Worm (Caenorhabditis elegans): ENCODE data around the gene nsph-4.3.

DNA sequence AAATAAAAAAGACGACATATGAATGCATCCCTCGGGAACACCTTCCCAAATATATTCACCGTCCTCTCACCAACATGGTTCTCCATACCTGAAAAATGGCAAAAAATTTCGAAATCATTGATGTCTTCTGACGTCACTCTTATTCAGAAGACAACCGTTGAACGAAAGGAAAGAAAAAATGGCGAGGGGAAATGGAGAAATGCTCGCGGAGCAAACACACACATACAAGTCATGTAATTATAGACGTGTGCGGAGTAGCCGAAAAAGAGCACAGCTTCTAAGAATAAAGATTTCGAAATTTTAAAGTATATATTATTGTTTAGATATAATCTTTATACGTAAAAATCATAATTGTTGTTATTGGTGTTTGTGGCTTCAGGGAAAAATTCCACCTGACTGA, 29.7 kb downstream of the nsph-4.3 start, which contains the start of gene mfsd-6:
- TF ChIP-seq ztf-29 (GFP tag; IDR thresholded peaks at IDR 0.05), result no peak
- no peak for TF ChIP-seq ztf-23 (GFP tag; IDR thresholded peaks at IDR 0.05)
- TF ChIP-seq flt-1 (GFP tag; IDR thresholded peaks at IDR 0.05), result no peak
- TF ChIP-seq ref-1 (GFP tag; conservative IDR thresholded peaks at IDR 0.05), result no peak
- TF ChIP-seq cog-1 (tag; optimal IDR thresholded peaks at IDR 0.05), result no peak
- TF ChIP-seq med-1 (GFP tag; optimal IDR thresholded peaks at IDR 0.05; ENCODE audit: insufficient read depth), result no peak
- no peak for TF ChIP-seq tab-1 (GFP tag; IDR thresholded peaks at IDR 0.05)
- TF ChIP-seq T22C8.4 (GFP tag; IDR thresholded peaks at IDR 0.05), result no peak
